Worm (Caenorhabditis elegans) whole organism, late embryonic: ENCODE results near the gene K02F6.4.
A peak's percentile ranks its signal among the peaks of the same experiment; 100 is the strongest.
"Not testable (repeated sequence)": the region's sequence is repeated elsewhere in the genome, so short reads cannot be mapped to it uniquely, and the experiment has no call there.

Experiments
- C08G9.2 ChIP-seq: sonication (generic microtip); optimal IDR thresholded peaks from 2 replicates; lab custom pipeline; 2016; ENCODE audit warnings: mild to moderate bottlenecking, missing genetic modification characterization, moderate library complexity, missing compliant biosample characterization
- C38D4.7 ChIP-seq: fragments of 200-800 bp; sonication (Bioruptor generic); optimal IDR thresholded peaks from 2 replicates; lab custom pipeline; 2018; ENCODE audit warnings: mild to moderate bottlenecking, missing genetic modification characterization, moderate library complexity, missing compliant biosample characterization
- K02D7.2 ChIP-seq: sonication (generic microtip); optimal IDR thresholded peaks from 2 replicates; lab custom pipeline; 2017; ENCODE audit warnings: mild to moderate bottlenecking, missing genetic modification characterization, missing compliant biosample characterization
- T23F11.4 ChIP-seq: fragments of 200-800 bp; sonication (Bioruptor generic); optimal IDR thresholded peaks from 2 replicates; lab custom pipeline; 2018; ENCODE audit warnings: mild to moderate bottlenecking, missing genetic modification characterization, missing compliant biosample characterization
- ama-1 ChIP-seq: fragments of 150-350 bp; optimal IDR thresholded peaks from 2 replicates; lab custom pipeline; 2014
- ceh-14 ChIP-seq: sonication (generic microtip); optimal IDR thresholded peaks from 2 replicates; lab custom pipeline; 2016; ENCODE audit warnings: missing genotype, missing genetic modification characterization, missing compliant biosample characterization
- ceh-19 ChIP-seq: fragments of 200-800 bp; sonication (Bioruptor generic); optimal IDR thresholded peaks from 2 replicates; lab custom pipeline; 2018; ENCODE audit warnings: mild to moderate bottlenecking, missing genetic modification characterization, missing compliant biosample characterization
- ceh-22 ChIP-seq: sonication (generic microtip); optimal IDR thresholded peaks from 2 replicates; lab custom pipeline; 2017; ENCODE audit warnings: missing biosample characterization, missing genetic modification characterization
- ceh-45 ChIP-seq: fragments of 200-800 bp; sonication (Bioruptor generic); IDR thresholded peaks from 2 replicates; pipeline ENCODE4 v1.3.6; 2022; ENCODE audit warnings: missing genetic modification reagents, missing genetic modification characterization, missing compliant biosample characterization
- che-1 ChIP-seq: sonication (generic microtip); optimal IDR thresholded peaks from 2 replicates; lab custom pipeline; 2016; ENCODE audit warnings: mild to moderate bottlenecking, missing genetic modification characterization, missing compliant biosample characterization
- dmd-4 ChIP-seq: sonication (generic microtip); optimal IDR thresholded peaks from 2 replicates; lab custom pipeline; 2016; ENCODE audit warnings: borderline replicate concordance, missing genetic modification characterization, missing compliant biosample characterization
- dve-1 ChIP-seq: sonication (generic microtip); optimal IDR thresholded peaks from 2 replicates; lab custom pipeline; 2017; ENCODE audit warnings: antibody characterized with exemption, mild to moderate bottlenecking, missing genetic modification characterization, missing compliant biosample characterization
- elt-4 ChIP-seq: sonication (generic microtip); optimal IDR thresholded peaks from 2 replicates; lab custom pipeline; 2016; ENCODE audit warnings: missing genetic modification characterization, missing compliant biosample characterization
- ets-4 ChIP-seq: sonication (generic microtip); optimal IDR thresholded peaks from 2 replicates; lab custom pipeline; 2016; ENCODE audit warnings: missing genetic modification characterization, missing compliant biosample characterization
- fax-1 ChIP-seq: sonication (generic microtip); optimal IDR thresholded peaks from 2 replicates; lab custom pipeline; 2016; ENCODE audit warnings: missing genotype, missing genetic modification characterization, missing compliant biosample characterization
- fkh-10 ChIP-seq: fragments of 150-350 bp; optimal IDR thresholded peaks from 2 replicates; lab custom pipeline; 2014; ENCODE audit warnings: missing biosample characterization, missing genetic modification reagents, missing genetic modification characterization
- hlh-13 ChIP-seq: fragments of 200-800 bp; sonication (Bioruptor generic); optimal IDR thresholded peaks from 2 replicates; lab custom pipeline; 2018; ENCODE audit warnings: mild to moderate bottlenecking, missing genetic modification characterization, missing compliant biosample characterization
- hlh-15 ChIP-seq: sonication (generic microtip); optimal IDR thresholded peaks from 2 replicates; lab custom pipeline; 2016; ENCODE audit warnings: missing genetic modification characterization, missing compliant biosample characterization
- hlh-30 ChIP-seq: sonication (generic microtip); optimal IDR thresholded peaks from 2 replicates; lab custom pipeline; 2017; ENCODE audit warnings: antibody characterized with exemption, missing genetic modification characterization, missing compliant biosample characterization; ENCODE audit not compliant: insufficient read depth
- hlh-6 ChIP-seq: sonication (generic microtip); optimal IDR thresholded peaks from 2 replicates; lab custom pipeline; 2016; ENCODE audit warnings: missing genotype, missing genetic modification characterization, missing compliant biosample characterization
- lin-11 ChIP-seq: fragments of 200-800 bp; sonication (Bioruptor generic); optimal IDR thresholded peaks from 2 replicates; lab custom pipeline; 2018; ENCODE audit warnings: mild to moderate bottlenecking, missing genetic modification characterization, missing compliant biosample characterization
- nfya-1 ChIP-seq: sonication (generic microtip); optimal IDR thresholded peaks from 2 replicates; lab custom pipeline; 2017; ENCODE audit warnings: missing genetic modification characterization, mild to moderate bottlenecking, missing compliant biosample characterization, antibody characterized with exemption, moderate library complexity
- npax-4 ChIP-seq: sonication (generic microtip); optimal IDR thresholded peaks from 2 replicates; lab custom pipeline; 2016; ENCODE audit warnings: missing genetic modification characterization, missing compliant biosample characterization
- pat-9 ChIP-seq: fragments of 200-800 bp; sonication (Bioruptor generic); optimal IDR thresholded peaks from 2 replicates; lab custom pipeline; 2018; ENCODE audit warnings: mild to moderate bottlenecking, missing genetic modification characterization, moderate library complexity, missing compliant biosample characterization
- pha-4 ChIP-seq: fragments of 150-350 bp; optimal IDR thresholded peaks from 2 replicates; lab custom pipeline; 2018; ENCODE audit warnings: missing biosample characterization, missing genetic modification reagents, missing genetic modification characterization
- pqm-1 ChIP-seq: sonication (generic microtip); optimal IDR thresholded peaks from 2 replicates; lab custom pipeline; 2016; ENCODE audit warnings: missing genetic modification characterization, missing compliant biosample characterization
- pros-1 ChIP-seq: fragments of 150-350 bp; optimal IDR thresholded peaks from 2 replicates; lab custom pipeline; 2014; ENCODE audit warnings: missing biosample characterization, missing genetic modification reagents, missing genetic modification characterization
- rnt-1 ChIP-seq: sonication (generic microtip); optimal IDR thresholded peaks from 2 replicates; lab custom pipeline; 2016; ENCODE audit warnings: missing genetic modification characterization, missing compliant biosample characterization
- sdc-2 ChIP-seq: sonication (generic microtip); optimal IDR thresholded peaks from 2 replicates; lab custom pipeline; 2016; ENCODE audit warnings: missing genotype, missing genetic modification characterization, missing compliant biosample characterization
- sox-2 ChIP-seq: fragments of 200-800 bp; sonication (Bioruptor generic); IDR thresholded peaks from 2 replicates; pipeline ENCODE4 v1.3.6; 2022; ENCODE audit warnings: missing genetic modification reagents, missing genetic modification characterization, missing compliant biosample characterization
- sox-4 ChIP-seq: sonication (generic microtip); optimal IDR thresholded peaks from 2 replicates; lab custom pipeline; 2017; ENCODE audit warnings: mild to moderate bottlenecking, missing genetic modification characterization, inconsistent platforms, missing compliant biosample characterization
- tbx-7 ChIP-seq: sonication (generic microtip); optimal IDR thresholded peaks from 2 replicates; lab custom pipeline; 2016; ENCODE audit warnings: missing genotype, missing genetic modification characterization, missing compliant biosample characterization
- zip-5 ChIP-seq: sonication (generic microtip); optimal IDR thresholded peaks from 2 replicates; lab custom pipeline; 2016; ENCODE audit warnings: missing genetic modification characterization, missing compliant biosample characterization

The K02F6.4 gene

ce11 chrII:2521960-2522359 is 16.3 kb upstream of the K02F6.4 start, which contains the start of gene bath-13:
Gene bath-13, minus strand, starts transcription at chrII:2522060.
- TF ChIP-seq hlh-13: no peak
- TF ChIP-seq K02D7.2: no peak
- TF ChIP-seq C38D4.7 (GFP tag; lab: Kevin White, UChicago): no peak
- TF ChIP-seq ceh-22 (tag; lab: Kevin White, UChicago): no peak
- no peak for TF ChIP-seq sox-2
- TF ChIP-seq che-1 (tag; lab: Kevin White, UChicago): no peak
- TF ChIP-seq hlh-30 (tag; lab: Kevin White, UChicago): no peak
- TF ChIP-seq dmd-4: no peak
- TF ChIP-seq pros-1 (tag; lab: Kevin White, UChicago): no peak
- no peak for TF ChIP-seq lin-11 (tag; lab: Kevin White, UChicago)
- no peak for TF ChIP-seq rnt-1
- no peak for TF ChIP-seq nfya-1 (tag; lab: Kevin White, UChicago)
- no peak for TF ChIP-seq ceh-19 (GFP tag; lab: Kevin White, UChicago)
- no peak for TF ChIP-seq fax-1
- no peak for TF ChIP-seq hlh-6 (tag; lab: Kevin White, UChicago)
- no peak for TF ChIP-seq zip-5 (tag; lab: Kevin White, UChicago)
- no peak for TF ChIP-seq T23F11.4 (GFP tag; lab: Kevin White, UChicago)
- TF ChIP-seq tbx-7 (tag; lab: Kevin White, UChicago): no peak
- TF ChIP-seq elt-4 (tag; lab: Kevin White, UChicago): no peak

- TF ChIP-seq dve-1 (tag; lab: Kevin White, UChicago) (peak; percentile 100), fkh-10 (GFP tag; lab: Kevin White, UChicago) (no peak)
Measured at ce11 chrII:2525652-2526051, 12.6 kb upstream of the K02F6.4 start.

ce11 chrII:2526887-2527286 is 11.4 kb upstream of the K02F6.4 start:
- peak; percentile 69 for TF ChIP-seq dve-1 (tag; lab: Kevin White, UChicago)
- no peak for TF ChIP-seq npax-4 (tag; lab: Kevin White, UChicago)

ce11 chrII:2530496-2530895 is 7.8 kb upstream of the K02F6.4 start, which contains the start of gene K02F6.6:
Gene K02F6.6, plus strand, starts transcription at chrII:2530796.
- TF ChIP-seq rnt-1 (no peak), hlh-15 (no peak), pha-4 (tag; lab: Kevin White, UChicago) (no peak), ceh-22 (tag; lab: Kevin White, UChicago) (no peak), C08G9.2 (tag; lab: Kevin White, UChicago) (no peak), ets-4 (no peak), pqm-1 (tag; lab: Kevin White, UChicago) (no peak)

- not testable (repeated sequence) for TF ChIP-seq fkh-10 (GFP tag; lab: Kevin White, UChicago); ama-1 (lab: Kevin White, UChicago); hlh-30 (tag; lab: Kevin White, UChicago)
- TF ChIP-seq, all 69 proteins: peak for 0; not testable (repeated sequence) for 69
Measured at ce11 chrII:2534459-2534858, 3.8 kb upstream of the K02F6.4 start, which contains the start of gene K02F6.5. Gene K02F6.5, plus strand, starts transcription at chrII:2534759.

ce11 chrII:2534952-2535351 is 3.3 kb upstream of the K02F6.4 start, which contains the start of gene K02F6.8:
Gene K02F6.8, minus strand, starts transcription at chrII:2535052.
- not testable (repeated sequence) for TF ChIP-seq che-1 (tag; lab: Kevin White, UChicago); dmd-4; dve-1 (tag; lab: Kevin White, UChicago)

- TF ChIP-seq pat-9 (tag; lab: Kevin White, UChicago) (no peak), ceh-14 (no peak), sdc-2 (no peak), ceh-45 (GFP tag; lab: Robert Waterston, UW) (no peak), sox-4 (tag; lab: Kevin White, UChicago) (no peak), zip-5 (tag; lab: Kevin White, UChicago) (no peak)
- TF ChIP-seq, all 69 proteins: peak for 0
Measured at ce11 chrII:2537754-2538153, 540 bp upstream of the K02F6.4 start, which contains the start of gene K02F6.7. Gene K02F6.7, minus strand, starts transcription at chrII:2537854.
